Fruit fly (Drosophila melanogaster): ENCODE data around the gene CG5217.

Gene CG5217

dm6 chr3R:19211778-19212177, 36.2 kb downstream of the CG5217 start, which contains the start of gene cry (continued):
- TF ChIP-seq dimm (GFP tag; IDR thresholded peaks at IDR 0.05), result no peak
- TF ChIP-seq NC2β (GFP tag; optimal IDR thresholded peaks at IDR 0.05), result no peak
- no peak for TF ChIP-seq ttk (GFP tag; IDR thresholded peaks at IDR 0.05)
- no peak for TF ChIP-seq CG4730 (GFP tag; IDR thresholded peaks at IDR 0.05)
- TF ChIP-seq CG7928 (GFP tag; optimal IDR thresholded peaks at IDR 0.05), result no peak
- no peak for TF ChIP-seq Stat92E (GFP tag; optimal IDR thresholded peaks at IDR 0.05)
- TF ChIP-seq Rx (GFP tag; IDR thresholded peaks at IDR 0.05), result no peak
- TF ChIP-seq MBD-R2 (GFP tag; IDR thresholded peaks at IDR 0.05), result no peak
- no peak for TF ChIP-seq disco-r (GFP tag; optimal IDR thresholded peaks at IDR 0.05)
- peak; percentile 4 for TF ChIP-seq CG10431 (GFP tag; optimal IDR thresholded peaks at IDR 0.05)
- peak; percentile 64 for TF ChIP-seq CG9437 (GFP tag; optimal IDR thresholded peaks at IDR 0.05)
- TF ChIP-seq hth (optimal IDR thresholded peaks at IDR 0.05), result no peak
- TF ChIP-seq CG4404 (GFP tag; IDR thresholded peaks at IDR 0.05), result no peak
- no peak for TF ChIP-seq pita (GFP tag; optimal IDR thresholded peaks at IDR 0.05)
- no peak for TF ChIP-seq lilli (GFP tag; optimal IDR thresholded peaks at IDR 0.05)
- no peak for TF ChIP-seq Dip2 (GFP tag; IDR thresholded peaks at IDR 0.05)
- no peak for TF ChIP-seq CG6765 (GFP tag; optimal IDR thresholded peaks at IDR 0.05)
- no peak for TF ChIP-seq luna (GFP tag; optimal IDR thresholded peaks at IDR 0.05)
- TF ChIP-seq ftz-f1 (GFP tag; optimal IDR thresholded peaks at IDR 0.05), result no peak
- TF ChIP-seq CG13775 (GFP tag; optimal IDR thresholded peaks at IDR 0.05), result no peak
- TF ChIP-seq kni (GFP tag; optimal IDR thresholded peaks at IDR 0.05), result no peak
- peak; percentile 57 for TF ChIP-seq CG1529 (GFP tag; optimal IDR thresholded peaks at IDR 0.05)
- no peak for TF ChIP-seq CG17186 (GFP tag; optimal IDR thresholded peaks at IDR 0.05)
- peak; percentile 50 for TF ChIP-seq Lhr (GFP tag; optimal IDR thresholded peaks at IDR 0.05)
- no peak for TF ChIP-seq zen (tag; optimal IDR thresholded peaks at IDR 0.05)
- TF ChIP-seq chif (GFP tag; optimal IDR thresholded peaks at IDR 0.05), result peak in 1 of 2 experiments; percentile 16
- TF ChIP-seq zfh2 (GFP tag; optimal IDR thresholded peaks at IDR 0.05), result no peak
- TF ChIP-seq chinmo (GFP tag; IDR thresholded peaks at IDR 0.05; ENCODE audit: partially characterized antibody), result no peak
- no peak for TF ChIP-seq CG3163 (GFP tag; optimal IDR thresholded peaks at IDR 0.05)
- TF ChIP-seq CG14667 (GFP tag; IDR thresholded peaks at IDR 0.05), result no peak
- no peak for TF ChIP-seq CG18476 (GFP tag; optimal IDR thresholded peaks at IDR 0.05)
- TF ChIP-seq HLHmδ (GFP tag; optimal IDR thresholded peaks at IDR 0.05), result no peak
- TF ChIP-seq HmgD (GFP tag; optimal IDR thresholded peaks at IDR 0.05), result no peak
- TF ChIP-seq Nf-YA (GFP tag; IDR thresholded peaks at IDR 0.05), result no peak
- TF ChIP-seq Elba2 (GFP tag; optimal IDR thresholded peaks at IDR 0.05), result no peak
- peak; percentile 41 for TF ChIP-seq CG4820 (GFP tag; optimal IDR thresholded peaks at IDR 0.05)
- TF ChIP-seq CG11723 (GFP tag; optimal IDR thresholded peaks at IDR 0.05), result no peak
- TF ChIP-seq Myb (GFP tag; optimal IDR thresholded peaks at IDR 0.05), result no peak
- TF ChIP-seq Bdp1 (GFP tag; optimal IDR thresholded peaks at IDR 0.05), result no peak
- peak; percentile 10 for TF ChIP-seq Usf (GFP tag; optimal IDR thresholded peaks at IDR 0.05)
- TF ChIP-seq Atf3 (GFP tag; optimal IDR thresholded peaks at IDR 0.05), result no peak
- peak; percentile 49; the same call in 1 of the 3 replicates for TF ChIP-seq croc (GFP tag; conservative IDR thresholded peaks at IDR 0.05)
- TF ChIP-seq onecut (GFP tag; IDR thresholded peaks at IDR 0.05), result no peak
- no peak for TF ChIP-seq corto (GFP tag; optimal IDR thresholded peaks at IDR 0.05)
- peak; percentile 80 for TF ChIP-seq CG11504 (tag; optimal IDR thresholded peaks at IDR 0.05)
- no peak for TF ChIP-seq Doc3 (GFP tag; IDR thresholded peaks at IDR 0.05; ENCODE audit: partially characterized antibody)
- no peak for TF ChIP-seq bowl (GFP tag; IDR thresholded peaks at IDR 0.05)
- TF ChIP-seq CG11093 (GFP tag; IDR thresholded peaks at IDR 0.05), result no peak
- no peak for TF ChIP-seq CG13894 (tag; optimal IDR thresholded peaks at IDR 0.05)
- no peak for TF ChIP-seq inv (GFP tag; IDR thresholded peaks at IDR 0.05; ENCODE audit: partially characterized antibody)
- peak; percentile 51 for TF ChIP-seq bcd (GFP tag; optimal IDR thresholded peaks at IDR 0.05)
- no peak for TF ChIP-seq da (GFP tag; optimal IDR thresholded peaks at IDR 0.05)

All from whole organism, embryonic.